Worm (Caenorhabditis elegans): ENCODE data around the gene sra-28.

ce11 chrII:6587264-6587870 is 13.8 kb upstream of the sra-28 start, which contains the start of gene C56C10.7:
- TF ChIP-seq sox-4 (tag; optimal IDR thresholded peaks at IDR 0.05) (no peak), ama-1 (optimal IDR thresholded peaks at IDR 0.05) (peak; percentile 43), tbx-7 (tag; optimal IDR thresholded peaks at IDR 0.05) (no peak), nhr-11 (tag; optimal IDR thresholded peaks at IDR 0.05) (no peak), rnt-1 (tag; optimal IDR thresholded peaks at IDR 0.05) (no peak), fkh-6 (tag; optimal IDR thresholded peaks at IDR 0.05) (no peak), elt-2 (tag; optimal IDR thresholded peaks at IDR 0.05) (no peak), dve-1 (tag; optimal IDR thresholded peaks at IDR 0.05) (no peak), ceh-31 (tag; optimal IDR thresholded peaks at IDR 0.05) (no peak), nfya-1 (tag; optimal IDR thresholded peaks at IDR 0.05) (no peak), madf-2 (tag; optimal IDR thresholded peaks at IDR 0.05) (no peak)
